Fruit fly (Drosophila melanogaster): ENCODE measurements around the gene CG42526.
A peak's percentile ranks its signal among the peaks of the same experiment; 100 is the strongest.

The CG42526 gene

dm6 chr3L:9455819-9456388 is 20.7 kb upstream of the CG42526 start, which contains the start of the genes phol and CG3552 (continued):
- TF ChIP-seq cad (GFP tag; optimal IDR thresholded peaks at IDR 0.05) (no peak), Six4 (GFP tag; optimal IDR thresholded peaks at IDR 0.05) (no peak), bcd (GFP tag; optimal IDR thresholded peaks at IDR 0.05) (peak; percentile 24), BEAF-32 (GFP tag; optimal IDR thresholded peaks at IDR 0.05) (peak; percentile 57), Dip3 (GFP tag; optimal IDR thresholded peaks at IDR 0.05) (no peak), tgo (GFP tag; IDR thresholded peaks at IDR 0.05) (no peak), CG14667 (GFP tag; IDR thresholded peaks at IDR 0.05) (no peak), CG9437 (GFP tag; optimal IDR thresholded peaks at IDR 0.05) (peak; percentile 29), gcm2 (GFP tag; optimal IDR thresholded peaks at IDR 0.05) (no peak), wek (GFP tag; optimal IDR thresholded peaks at IDR 0.05) (no peak), CG3163 (GFP tag; optimal IDR thresholded peaks at IDR 0.05) (no peak), Sin3A (optimal IDR thresholded peaks at IDR 0.05) (peak; percentile 84), NFAT (GFP tag; IDR thresholded peaks at IDR 0.05) (no peak), CG12155 (GFP tag; optimal IDR thresholded peaks at IDR 0.05) (no peak), CG3065 (GFP tag; optimal IDR thresholded peaks at IDR 0.05) (no peak), Dip2 (GFP tag; IDR thresholded peaks at IDR 0.05) (no peak), CG34376 (GFP tag; optimal IDR thresholded peaks at IDR 0.05) (peak; percentile 5), Bteb2 (GFP tag; optimal IDR thresholded peaks at IDR 0.05) (no peak), CG2678 (tag; optimal IDR thresholded peaks at IDR 0.05) (peak; percentile 2), org-1 (GFP tag; optimal IDR thresholded peaks at IDR 0.05) (no peak), CG5180 (GFP tag; optimal IDR thresholded peaks at IDR 0.05) (no peak), sqz (GFP tag; optimal IDR thresholded peaks at IDR 0.05) (no peak), chinmo (GFP tag; IDR thresholded peaks at IDR 0.05; ENCODE audit: partially characterized antibody) (0 out of 4 replicates have a peak, but pooled peaks have one; percentile 36), fd64A (GFP tag; optimal IDR thresholded peaks at IDR 0.05) (no peak), CG13424 (tag; optimal IDR thresholded peaks at IDR 0.05) (peak; percentile 10), CG12769 (tag; optimal IDR thresholded peaks at IDR 0.05) (peak; percentile 10), sens (GFP tag) (peak; percentile 64), CG11723 (GFP tag; optimal IDR thresholded peaks at IDR 0.05) (no peak), CG1832 (GFP tag; optimal IDR thresholded peaks at IDR 0.05) (no peak), Ssrp (tag; optimal IDR thresholded peaks at IDR 0.05) (no peak), PHDP (tag; optimal IDR thresholded peaks at IDR 0.05) (peak; percentile 7), GATAe (GFP tag; conservative IDR thresholded peaks at IDR 0.05) (no peak), CG18764 (GFP tag; optimal IDR thresholded peaks at IDR 0.05) (no peak), dpn (GFP tag; optimal IDR thresholded peaks at IDR 0.05) (peak in 1 of 2 experiments; percentile 8), Atf6 (GFP tag; IDR thresholded peaks at IDR 0.05) (no peak), pfk (GFP tag; optimal IDR thresholded peaks at IDR 0.05) (no peak), CG15479 (GFP tag; optimal IDR thresholded peaks at IDR 0.05) (peak; percentile 83), CG10267 (tag; optimal IDR thresholded peaks at IDR 0.05) (peak; percentile 48), Taf1 (GFP tag; IDR thresholded peaks at IDR 0.05) (0 out of 2 replicates have a peak, but pooled peaks have one; percentile 26), br (optimal IDR thresholded peaks at IDR 0.05) (no peak), CG17359 (tag; optimal IDR thresholded peaks at IDR 0.05) (no peak), CG9727 (GFP tag; optimal IDR thresholded peaks at IDR 0.05) (peak; percentile 33), dysf (GFP tag; IDR thresholded peaks at IDR 0.05) (no peak), CG13775 (GFP tag; optimal IDR thresholded peaks at IDR 0.05) (no peak), pzg (GFP tag; optimal IDR thresholded peaks at IDR 0.05) (peak; percentile 57), Ets97D (GFP tag; optimal IDR thresholded peaks at IDR 0.05) (peak; percentile 41), CG18262 (tag; optimal IDR thresholded peaks at IDR 0.05) (peak; percentile 13), stwl (tag; optimal IDR thresholded peaks at IDR 0.05) (peak; percentile 64), Med (GFP tag) (peak; percentile 82), CG15073 (GFP tag; optimal IDR thresholded peaks at IDR 0.05) (no peak), CG9932 (GFP tag; IDR thresholded peaks at IDR 0.05) (no peak)
